Worm (Caenorhabditis elegans) whole organism, mixed stage, embryonic: ENCODE results near the gene sru-18.

ENCODE experiments used
- elt-3 ChIP-seq: fragments of 150-350 bp; optimal IDR thresholded peaks from 2 replicates; lab custom pipeline; 2014; ENCODE audit warnings: missing biosample characterization, missing genetic modification characterization
- lin-13 ChIP-seq: fragments of 150-350 bp; optimal IDR thresholded peaks from 2 replicates; lab custom pipeline; 2014; ENCODE audit warnings: missing biosample characterization, missing genetic modification characterization
- nhr-237 ChIP-seq: fragments of 150-350 bp; optimal IDR thresholded peaks from 2 replicates; lab custom pipeline; 2014; ENCODE audit warnings: missing biosample characterization, missing genetic modification characterization
- ztf-11 ChIP-seq: fragments of 150-350 bp; optimal IDR thresholded peaks from 2 replicates; lab custom pipeline; 2014; ENCODE audit warnings: missing biosample characterization, missing genetic modification characterization

- TF ChIP-seq elt-3 (tag; lab: Kevin White, UChicago) (no peak), ztf-11 (tag; lab: Kevin White, UChicago) (no peak), lin-13 (tag; lab: Kevin White, UChicago) (no peak), nhr-237 (tag; lab: Kevin White, UChicago) (no peak)
Measured at ce11 chrIV:12454115-12454514, 47.9 kb upstream of the sru-18 start, which contains the start of gene spe-44.
